Fruit fly (Drosophila melanogaster) whole organism, embryonic: ENCODE measurements around the gene CG8564.

Source experiments
- Aef1 ChIP-seq: fragments of 200-800 bp; sonication (Bioruptor generic); IDR thresholded peaks from 3 replicates; pipeline ENCODE4 v1.3.6; 2022; ENCODE audit warnings: missing biosample characterization, missing genetic modification characterization
- B-H1 ChIP-seq: fragments of 200-800 bp; sonication (Bioruptor generic); IDR thresholded peaks from 3 replicates; pipeline ENCODE4 v1.3.6; 2022; ENCODE audit warnings: missing biosample characterization, missing genetic modification characterization
- CG1024 ChIP-seq: fragments of 200-800 bp; sonication (Bioruptor generic); IDR thresholded peaks from 2 replicates; pipeline ENCODE4 v1.3.6; 2022; ENCODE audit warnings: missing biosample characterization, missing genetic modification characterization
- CG10267 ChIP-seq: fragments of 200-800 bp; sonication (Bioruptor generic); optimal IDR thresholded peaks from 2 replicates; lab custom pipeline; 2018; ENCODE audit warnings: missing biosample characterization, mild to moderate bottlenecking, missing genetic modification characterization, moderate library complexity
- CG10979 ChIP-seq: fragments of 200-800 bp; sonication (Bioruptor generic); optimal IDR thresholded peaks from 2 replicates; lab custom pipeline; 2018; ENCODE audit warnings: missing biosample characterization, mild to moderate bottlenecking, missing genetic modification characterization, moderate library complexity
- CG11085 ChIP-seq: fragments of 200-800 bp; sonication (Bioruptor generic); IDR thresholded peaks from 2 replicates; pipeline ENCODE4 v1.3.6; 2022; ENCODE audit warnings: missing biosample characterization, missing genetic modification characterization
- CG11560 ChIP-seq: fragments of 200-800 bp; sonication (Bioruptor generic); IDR thresholded peaks from 3 replicates; pipeline ENCODE4 v1.3.6; 2022; ENCODE audit warnings: missing biosample characterization, missing genetic modification characterization
- CG12391 ChIP-seq: fragments of 200-800 bp; sonication (Bioruptor generic); optimal IDR thresholded peaks from 3 replicates; lab custom pipeline; 2018; ENCODE audit warnings: missing biosample characterization, mild to moderate bottlenecking, missing genetic modification characterization, moderate library complexity
- CG13287 ChIP-seq: fragments of 200-800 bp; sonication (Bioruptor generic); IDR thresholded peaks from 2 replicates; pipeline ENCODE4 v1.3.6; 2022; ENCODE audit warnings: missing biosample characterization, missing genetic modification characterization; ENCODE audit not compliant: partially characterized antibody
- CG13894 ChIP-seq: fragments of 200-800 bp; sonication (Bioruptor generic); optimal IDR thresholded peaks from 3 replicates; lab custom pipeline; 2018; ENCODE audit warnings: missing biosample characterization, mild to moderate bottlenecking, missing genetic modification characterization, moderate library complexity
- CG14050 ChIP-seq: fragments of 200-800 bp; sonication (Bioruptor generic); IDR thresholded peaks from 3 replicates; pipeline ENCODE4 v1.3.6; 2022; ENCODE audit warnings: missing biosample characterization, missing genetic modification characterization
- CG15269 ChIP-seq: fragments of 200-800 bp; sonication (Bioruptor generic); optimal IDR thresholded peaks from 2 replicates; lab custom pipeline; 2018; ENCODE audit warnings: missing biosample characterization, mild to moderate bottlenecking, missing genetic modification characterization, moderate library complexity
- CG17328 ChIP-seq: fragments of 200-800 bp; sonication (Bioruptor generic); IDR thresholded peaks from 2 replicates; pipeline ENCODE4 v1.3.6; 2022; ENCODE audit warnings: missing biosample characterization, missing genetic modification characterization
- CG2199 ChIP-seq: fragments of 200-800 bp; sonication (Bioruptor generic); IDR thresholded peaks from 3 replicates; pipeline ENCODE4 v1.3.6; 2022; ENCODE audit warnings: missing biosample characterization, missing genetic modification characterization
- CG32772 ChIP-seq: fragments of 200-800 bp; sonication (Bioruptor generic); IDR thresholded peaks from 2 replicates; pipeline ENCODE4 v1.3.6; 2022; ENCODE audit warnings: missing biosample characterization, missing genetic modification characterization
- CG3281 ChIP-seq: fragments of 200-800 bp; sonication (Bioruptor generic); optimal IDR thresholded peaks from 3 replicates; lab custom pipeline; 2017; ENCODE audit warnings: missing biosample characterization, mild to moderate bottlenecking, missing genetic modification characterization
- CG34422 ChIP-seq: fragments of 200-800 bp; sonication (Bioruptor generic); IDR thresholded peaks from 3 replicates; pipeline ENCODE4 v1.3.6; 2022; ENCODE audit warnings: missing biosample characterization, missing genetic modification characterization
- CG4424 ChIP-seq: fragments of 200-800 bp; sonication (Bioruptor generic); optimal IDR thresholded peaks from 3 replicates; lab custom pipeline; 2016; ENCODE audit warnings: missing biosample characterization, missing genetic modification characterization
- CG9932 ChIP-seq: fragments of 200-800 bp; sonication (Bioruptor generic); IDR thresholded peaks from 2 replicates; pipeline ENCODE4 v1.3.6; 2022; ENCODE audit warnings: missing biosample characterization, missing genetic modification characterization
- CoRest ChIP-seq: fragments of 200-800 bp; sonication (Bioruptor generic); optimal IDR thresholded peaks from 3 replicates; lab custom pipeline; 2018; ENCODE audit warnings: missing biosample characterization, mild to moderate bottlenecking, missing genetic modification characterization, moderate library complexity
- Fer3 ChIP-seq: fragments of 200-800 bp; sonication (Bioruptor generic); optimal IDR thresholded peaks from 2 replicates; lab custom pipeline; 2018; ENCODE audit warnings: missing biosample characterization, mild to moderate bottlenecking, missing genetic modification characterization, moderate library complexity
- Gug ChIP-seq: fragments of 200-800 bp; sonication (Bioruptor generic); IDR thresholded peaks from 4 replicates; pipeline ENCODE4 v1.3.6; 2022; ENCODE audit warnings: missing biosample characterization, missing genetic modification characterization
- HLH3B ChIP-seq: fragments of 200-800 bp; sonication (Bioruptor generic); IDR thresholded peaks from 2 replicates; pipeline ENCODE4 v1.3.6; 2022; ENCODE audit warnings: missing biosample characterization, missing genetic modification characterization
- HmgZ ChIP-seq: fragments of 200-800 bp; sonication (Bioruptor generic); optimal IDR thresholded peaks from 2 replicates; lab custom pipeline; 2018; ENCODE audit warnings: missing biosample characterization, mild to moderate bottlenecking, missing genetic modification characterization
- Nf-YC ChIP-seq: fragments of 200-800 bp; optimal IDR thresholded peaks from 3 replicates; lab custom pipeline; 2019; ENCODE audit warnings: missing biosample characterization, mild to moderate bottlenecking, missing genetic modification characterization, moderate library complexity
- Oli ChIP-seq: fragments of 200-800 bp; sonication (Bioruptor generic); optimal IDR thresholded peaks from 2 replicates; lab custom pipeline; 2018; ENCODE audit warnings: missing biosample characterization, mild to moderate bottlenecking, missing genetic modification characterization, moderate library complexity
- Rfx ChIP-seq: fragments of 200-800 bp; sonication (Bioruptor generic); IDR thresholded peaks from 2 replicates; pipeline ENCODE4 v1.3.6; 2022; ENCODE audit warnings: missing biosample characterization, missing genetic modification characterization
- bcd ChIP-seq: fragments of 200-800 bp; sonication (Bioruptor generic); optimal IDR thresholded peaks from 2 replicates; lab custom pipeline; 2017; ENCODE audit warnings: missing biosample characterization, mild to moderate bottlenecking, missing genetic modification characterization
- bsh ChIP-seq, 2 experiments: fragments of 200-800 bp; sonication (Bioruptor generic); optimal IDR thresholded peaks; 2 replicates each; lab custom pipeline; 2017 to 2018; ENCODE audit warnings: mild to moderate bottlenecking in 2 of 2, missing biosample characterization in 2 of 2, missing genetic modification characterization in 2 of 2, moderate library complexity in 1 of 2
- cato ChIP-seq: fragments of 200-800 bp; sonication (Bioruptor generic); optimal IDR thresholded peaks from 2 replicates; lab custom pipeline; 2016; ENCODE audit warnings: missing biosample characterization, missing genetic modification characterization, borderline replicate concordance
- dm ChIP-seq: fragments of 200-800 bp; sonication (Bioruptor generic); optimal IDR thresholded peaks from 3 replicates; lab custom pipeline; 2016; ENCODE audit warnings: missing biosample characterization, missing genetic modification characterization
- esg ChIP-seq: fragments of 200-800 bp; sonication (Bioruptor generic); conservative IDR thresholded peaks from 2 replicates; pipeline ENCODE4 v1.3.6; 2022; ENCODE audit warnings: missing biosample characterization, missing genetic modification characterization
- ewg ChIP-seq: fragments of 200-800 bp; sonication (Bioruptor generic); optimal IDR thresholded peaks from 3 replicates; lab custom pipeline; 2017; ENCODE audit warnings: mild to moderate bottlenecking, missing biosample characterization, missing genetic modification reagents, missing genetic modification characterization
- fd3F ChIP-seq: fragments of 200-800 bp; sonication (Bioruptor generic); optimal IDR thresholded peaks from 2 replicates; lab custom pipeline; 2018; ENCODE audit warnings: missing biosample characterization, mild to moderate bottlenecking, missing genetic modification characterization, moderate library complexity
- gem ChIP-seq: fragments of 200-800 bp; sonication (Bioruptor generic); optimal IDR thresholded peaks from 2 replicates; lab custom pipeline; 2019; ENCODE audit warnings: missing biosample characterization, mild to moderate bottlenecking, missing genetic modification characterization, moderate library complexity
- grau ChIP-seq: fragments of 200-800 bp; optimal IDR thresholded peaks from 3 replicates; lab custom pipeline; 2019; ENCODE audit warnings: missing biosample characterization, mild to moderate bottlenecking, missing genetic modification characterization, moderate library complexity
- jigr1 ChIP-seq: fragments of 200-800 bp; sonication (Bioruptor generic); IDR thresholded peaks from 3 replicates; pipeline ENCODE4 v1.3.6; 2022; ENCODE audit warnings: missing biosample characterization, missing genetic modification characterization
- lmd ChIP-seq: fragments of 200-800 bp; sonication (Bioruptor generic); IDR thresholded peaks from 2 replicates; pipeline ENCODE4 v1.3.6; 2022; ENCODE audit warnings: missing biosample characterization, missing genetic modification characterization
- lola ChIP-seq, 3 experiments: fragments of >200 bp in 2 of 3; fragments of 200-800 bp in 1 of 3; sonication (Bioruptor generic) in 1 of 3; optimal IDR thresholded peaks; 2 replicates each; lab custom pipeline; 2017 to 2019; ENCODE audit warnings: missing biosample characterization in 3 of 3, missing genetic modification characterization in 3 of 3, mild to moderate bottlenecking in 1 of 3, moderate library complexity in 1 of 3
- mirr ChIP-seq: fragments of 200-800 bp; sonication (Bioruptor generic); optimal IDR thresholded peaks from 3 replicates; lab custom pipeline; 2018; ENCODE audit warnings: missing biosample characterization, mild to moderate bottlenecking, missing genetic modification characterization
- nom ChIP-seq: fragments of 200-800 bp; sonication (Bioruptor generic); optimal IDR thresholded peaks from 2 replicates; lab custom pipeline; 2017; ENCODE audit warnings: missing biosample characterization, missing genetic modification characterization, mild to moderate bottlenecking, moderate library complexity, missing genetic modification reagents
- oc ChIP-seq: fragments of 200-800 bp; sonication (Bioruptor generic); optimal IDR thresholded peaks from 2 replicates; lab custom pipeline; 2018; ENCODE audit warnings: missing biosample characterization, mild to moderate bottlenecking, missing genetic modification characterization, moderate library complexity
- p53 ChIP-seq: fragments of 200-800 bp; sonication (Bioruptor generic); optimal IDR thresholded peaks from 2 replicates; lab custom pipeline; 2016; ENCODE audit warnings: missing biosample characterization, missing genetic modification characterization
- schlank ChIP-seq: fragments of 200-800 bp; sonication (Bioruptor generic); optimal IDR thresholded peaks from 2 replicates; lab custom pipeline; 2018; ENCODE audit warnings: missing biosample characterization, mild to moderate bottlenecking, missing genetic modification characterization
- sna ChIP-seq: fragments of 200-800 bp; sonication (Bioruptor generic); IDR thresholded peaks from 2 replicates; pipeline ENCODE4 v1.3.6; 2022; ENCODE audit warnings: missing biosample characterization, missing genetic modification characterization; ENCODE audit not compliant: partially characterized antibody
- sug ChIP-seq: fragments of 200-800 bp; optimal IDR thresholded peaks from 2 replicates; lab custom pipeline; 2019; ENCODE audit warnings: missing biosample characterization, mild to moderate bottlenecking, missing genetic modification characterization, moderate library complexity
- unpg ChIP-seq: fragments of 200-800 bp; sonication (Bioruptor generic); optimal IDR thresholded peaks from 3 replicates; lab custom pipeline; 2018; ENCODE audit warnings: missing biosample characterization, mild to moderate bottlenecking, missing genetic modification characterization, moderate library complexity
- zen ChIP-seq: fragments of 200-800 bp; sonication (Bioruptor generic); optimal IDR thresholded peaks from 3 replicates; lab custom pipeline; 2018; ENCODE audit warnings: missing biosample characterization, mild to moderate bottlenecking, missing genetic modification characterization, moderate library complexity
- zf30C ChIP-seq: fragments of 200-800 bp; sonication (Bioruptor generic); optimal IDR thresholded peaks from 3 replicates; lab custom pipeline; 2018; ENCODE audit warnings: missing biosample characterization, mild to moderate bottlenecking, missing genetic modification characterization

Gene CG8564

DNA sequence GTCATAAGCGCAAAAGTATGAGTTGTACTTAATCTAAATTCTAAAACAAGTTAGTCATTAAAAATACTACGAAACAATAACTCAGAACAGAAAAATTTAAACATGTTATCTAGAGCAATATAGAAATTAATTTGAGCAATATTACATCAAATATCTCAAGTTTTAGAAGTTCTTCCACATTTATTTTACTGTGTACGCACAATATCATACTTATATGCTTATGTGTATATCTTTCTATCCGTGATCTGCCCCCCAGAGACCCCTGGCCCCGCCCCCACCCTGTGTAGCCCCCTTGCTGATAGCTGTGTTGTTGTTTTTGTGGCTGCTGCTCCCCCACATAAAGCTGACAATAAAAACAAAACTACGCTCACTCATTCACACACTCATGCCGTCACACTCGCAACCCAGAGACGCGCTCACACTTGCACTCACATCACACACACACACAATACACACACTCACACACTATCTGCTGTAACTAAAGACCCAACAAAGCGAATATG lies 45.7 kb upstream of the CG8564 start (continued):
- TF ChIP-seq bcd (GFP tag; lab: Kevin White, UChicago) = peak; percentile 13
- no peak for TF ChIP-seq p53
- peak; percentile 27 for TF ChIP-seq CG15269
- TF ChIP-seq Gug (GFP tag; lab: Robert Waterston, UW) = 0 out of 4 replicates have a peak, but pooled peaks have one; percentile 6
- TF ChIP-seq sug (tag; lab: Kevin White, UChicago) = peak; percentile 82
- peak; percentile 3 for TF ChIP-seq Fer3 (tag; lab: Kevin White, UChicago)
- 0 out of 2 replicates have a peak, but pooled peaks have one; percentile 12 for TF ChIP-seq CG9932
- TF ChIP-seq zen (tag; lab: Kevin White, UChicago) = no peak
- TF ChIP-seq lola (GFP tag; optimal IDR thresholded peaks at IDR 0.05; lab: Kevin White, UChicago) = peak in 1 of 3 experiments; percentile 25
- TF ChIP-seq grau (tag; lab: Kevin White, UChicago) = peak; percentile 42
- TF ChIP-seq Oli (tag; lab: Kevin White, UChicago) = peak; percentile 1
- TF ChIP-seq bsh (GFP tag; optimal IDR thresholded peaks at IDR 0.05; lab: Kevin White, UChicago) = peak; percentile 29 to 51
- TF ChIP-seq CG10267 (tag; lab: Kevin White, UChicago) = peak; percentile 2
- TF ChIP-seq CG2199 (GFP tag; lab: Robert Waterston, UW) = peak; percentile 57; the same call in 1 of the 3 replicates
- TF ChIP-seq lmd (GFP tag; lab: Robert Waterston, UW) = peak; percentile 49
- peak; percentile 45 for TF ChIP-seq CG12391 (tag; lab: Kevin White, UChicago)
- TF ChIP-seq esg (GFP tag; lab: Robert Waterston, UW) = peak; percentile 36; the same call in 1 of the 2 replicates
- no peak for TF ChIP-seq jigr1 (GFP tag; lab: Robert Waterston, UW)
- TF ChIP-seq nom (GFP tag; lab: Kevin White, UChicago) = peak; percentile 54
- peak; percentile 34 for TF ChIP-seq CG3281
- peak; percentile 34 for TF ChIP-seq CoRest (tag; lab: Kevin White, UChicago)
- TF ChIP-seq cato (GFP tag; lab: Kevin White, UChicago) = no peak
- no peak for TF ChIP-seq fd3F
- TF ChIP-seq ewg (GFP tag; lab: Kevin White, UChicago) = no peak
- peak; percentile 29 for TF ChIP-seq zf30C (GFP tag; lab: Kevin White, UChicago)
- TF ChIP-seq Aef1 (GFP tag; lab: Robert Waterston, UW) = peak; percentile 85
- TF ChIP-seq unpg (GFP tag; lab: Kevin White, UChicago) = peak; percentile 42
- TF ChIP-seq mirr (GFP tag; lab: Kevin White, UChicago) = peak; percentile 10
- TF ChIP-seq Nf-YC (tag; lab: Kevin White, UChicago) = peak; percentile 4
- peak; percentile 28 for TF ChIP-seq CG13894 (tag; lab: Kevin White, UChicago)
- TF ChIP-seq schlank = no peak
- TF ChIP-seq gem = peak; percentile 58
- TF ChIP-seq dm (GFP tag; lab: Kevin White, UChicago) = no peak
- TF ChIP-seq CG1024 (GFP tag; lab: Robert Waterston, UW) = 0 out of 2 replicates have a peak, but pooled peaks have one; percentile 3
- no peak for TF ChIP-seq B-H1 (GFP tag; lab: Robert Waterston, UW)
- TF ChIP-seq CG10979 (tag; lab: Kevin White, UChicago) = peak; percentile 59
- peak; percentile 21 for TF ChIP-seq oc (tag; lab: Kevin White, UChicago)
- 0 out of 3 replicates have a peak, but pooled peaks have one; percentile 11 for TF ChIP-seq CG34422
- peak; percentile 56 for TF ChIP-seq Rfx (GFP tag; lab: Robert Waterston, UW)
- no peak for TF ChIP-seq CG14050 (GFP tag; lab: Robert Waterston, UW)
- TF ChIP-seq CG32772 = peak; percentile 34; the same call in 1 of the 2 replicates
- TF ChIP-seq CG13287 = no peak; the same call in 1 of the 2 replicates
- TF ChIP-seq HmgZ (tag; lab: Kevin White, UChicago) = peak; percentile 27
- TF ChIP-seq CG11560 (tag; lab: Robert Waterston, UW) = no peak
- peak; percentile 10 for TF ChIP-seq CG4424 (GFP tag; lab: Kevin White, UChicago)
- no peak for TF ChIP-seq sna (GFP tag; lab: Robert Waterston, UW)
- TF ChIP-seq CG11085 (GFP tag; lab: Robert Waterston, UW) = no peak
- peak; percentile 33; the same call in 1 of the 2 replicates for TF ChIP-seq HLH3B (GFP tag; lab: Robert Waterston, UW)
- TF ChIP-seq CG17328 (GFP tag; lab: Robert Waterston, UW) = peak; percentile 20; the same call in 1 of the 2 replicates
